Worm (Caenorhabditis elegans) whole organism, early embryonic: ENCODE measurements around the gene sre-4.

Experiments used
- B0310.2 ChIP-seq: sonication (generic microtip); optimal IDR thresholded peaks from 2 replicates; lab custom pipeline; 2016; ENCODE audit warnings: mild to moderate bottlenecking, missing genetic modification characterization, missing compliant biosample characterization
- F13C5.2 ChIP-seq: sonication (generic microtip); optimal IDR thresholded peaks from 2 replicates; lab custom pipeline; 2017; ENCODE audit warnings: mild to moderate bottlenecking, missing genetic modification characterization, inconsistent platforms, missing compliant biosample characterization
- ama-1 ChIP-seq: fragments of 150-350 bp; optimal IDR thresholded peaks from 2 replicates; lab custom pipeline; 2014
- ceh-36 ChIP-seq: sonication (generic microtip); optimal IDR thresholded peaks from 2 replicates; lab custom pipeline; 2016; ENCODE audit warnings: missing genetic modification characterization, inconsistent platforms, missing compliant biosample characterization
- ets-7 ChIP-seq: sonication (generic microtip); optimal IDR thresholded peaks from 2 replicates; lab custom pipeline; 2016; ENCODE audit warnings: missing genotype, missing genetic modification characterization, missing compliant biosample characterization
- flt-1 ChIP-seq: fragments of 200-800 bp; sonication (Bioruptor generic); IDR thresholded peaks from 2 replicates; pipeline ENCODE4 v1.3.6; 2022; ENCODE audit warnings: missing genetic modification characterization, missing compliant biosample characterization
- hmg-4 ChIP-seq: fragments of 200-800 bp; sonication (Bioruptor generic); optimal IDR thresholded peaks from 2 replicates; lab custom pipeline; 2018; ENCODE audit warnings: mild to moderate bottlenecking, missing genetic modification characterization, missing compliant biosample characterization
- hnd-1 ChIP-seq: sonication (generic microtip); optimal IDR thresholded peaks from 2 replicates; lab custom pipeline; 2016; ENCODE audit warnings: missing genetic modification characterization, missing compliant biosample characterization
- pes-1 ChIP-seq: fragments of 200-800 bp; sonication (Bioruptor generic); IDR thresholded peaks from 2 replicates; pipeline ENCODE4 v1.3.6; 2022; ENCODE audit warnings: missing genetic modification reagents, missing genetic modification characterization, missing compliant biosample characterization
- scrt-1 ChIP-seq: fragments of 200-800 bp; sonication (Bioruptor generic); IDR thresholded peaks from 2 replicates; pipeline ENCODE4 v1.3.6; 2022; ENCODE audit warnings: missing genetic modification characterization, missing compliant biosample characterization
- sea-1 ChIP-seq: fragments of 200-800 bp; sonication (Bioruptor generic); conservative IDR thresholded peaks from 2 replicates; pipeline ENCODE4 v1.3.6; 2022; ENCODE audit warnings: missing genetic modification characterization, missing compliant biosample characterization
- tbx-11 ChIP-seq: fragments of 200-800 bp; sonication (Bioruptor generic); IDR thresholded peaks from 2 replicates; pipeline ENCODE4 v1.3.6; 2022; ENCODE audit warnings: missing genetic modification characterization, missing compliant biosample characterization
- tbx-37 ChIP-seq: fragments of 200-800 bp; sonication (Bioruptor generic); conservative IDR thresholded peaks from 2 replicates; pipeline ENCODE4 v1.3.6; 2022; ENCODE audit warnings: missing genetic modification reagents, missing genetic modification characterization, missing compliant biosample characterization

DNA sequence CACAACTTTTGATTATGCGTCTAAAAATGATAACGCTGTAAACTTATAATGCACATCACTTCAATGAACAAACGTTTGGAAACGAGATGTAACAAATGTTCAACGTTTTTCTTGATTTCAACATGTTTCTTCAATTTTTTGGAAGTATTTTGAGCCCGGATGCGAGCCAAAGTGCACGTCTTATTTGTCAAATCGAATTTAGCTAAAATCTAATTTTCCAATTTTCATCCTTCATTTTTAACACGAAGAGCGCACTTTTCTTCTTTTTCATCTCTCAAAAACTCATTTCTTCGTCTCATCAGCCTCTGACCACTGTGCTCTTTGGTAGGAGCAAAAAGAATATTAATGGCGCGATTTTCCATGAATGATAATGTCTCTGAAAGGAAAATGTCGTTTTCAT lies 13.7 kb upstream of the sre-4 start:
- no peak for TF ChIP-seq ets-7 (tag; lab: Kevin White, UChicago)
- no peak for TF ChIP-seq scrt-1 (GFP tag; lab: Robert Waterston, UW)
- TF ChIP-seq pes-1 (GFP tag; lab: Robert Waterston, UW) = no peak
- TF ChIP-seq flt-1 (GFP tag; lab: Robert Waterston, UW) = no peak
- TF ChIP-seq ceh-36 = no peak
- TF ChIP-seq hmg-4 (GFP tag; lab: Kevin White, UChicago) = no peak
- no peak for TF ChIP-seq F13C5.2 (tag; lab: Kevin White, UChicago)
- no peak for TF ChIP-seq B0310.2 (tag; lab: Kevin White, UChicago)
- no peak for TF ChIP-seq tbx-37 (GFP tag; lab: Robert Waterston, UW)
- TF ChIP-seq ama-1 (lab: Kevin White, UChicago) = no peak
- no peak for TF ChIP-seq hnd-1
- no peak for TF ChIP-seq tbx-11 (GFP tag; lab: Robert Waterston, UW)
- TF ChIP-seq sea-1 (GFP tag; lab: Robert Waterston, UW) = no peak
